Worm (Caenorhabditis elegans) whole organism, L3 larva: ENCODE data around the gene cyp-34A7.

Experiments used
- ceh-16 ChIP-seq: sonication (generic microtip); optimal IDR thresholded peaks from 2 replicates; lab custom pipeline; 2017; ENCODE audit warnings: missing biosample characterization, missing genetic modification characterization
- daf-12 ChIP-seq: fragments of 150-350 bp; optimal IDR thresholded peaks from 2 replicates; lab custom pipeline; 2014; ENCODE audit warnings: missing biosample characterization, missing genetic modification reagents, missing genetic modification characterization
- elt-1 ChIP-seq: fragments of 150-350 bp; optimal IDR thresholded peaks from 2 replicates; lab custom pipeline; 2014; ENCODE audit warnings: missing biosample characterization, missing genetic modification characterization
- elt-2 ChIP-seq: sonication (generic microtip); optimal IDR thresholded peaks from 2 replicates; lab custom pipeline; 2016; ENCODE audit warnings: missing genetic modification reagents, mild to moderate bottlenecking, missing genetic modification characterization, missing compliant biosample characterization
- fkh-10 ChIP-seq: sonication (generic microtip); optimal IDR thresholded peaks from 2 replicates; lab custom pipeline; 2017; ENCODE audit warnings: missing biosample characterization, missing genetic modification reagents, missing genetic modification characterization
- nhr-11 ChIP-seq: fragments of 150-350 bp; optimal IDR thresholded peaks from 2 replicates; lab custom pipeline; 2014; ENCODE audit warnings: missing biosample characterization, missing genetic modification characterization
- pqm-1 ChIP-seq: fragments of 150-350 bp; optimal IDR thresholded peaks from 2 replicates; lab custom pipeline; 2017; ENCODE audit warnings: missing biosample characterization, missing genetic modification characterization, inconsistent platforms
- snpc-4 ChIP-seq: fragments of 150-350 bp; optimal IDR thresholded peaks from 2 replicates; lab custom pipeline; 2014; ENCODE audit warnings: missing biosample characterization, missing genetic modification characterization
- tbx-2 ChIP-seq: sonication (generic microtip); optimal IDR thresholded peaks from 2 replicates; lab custom pipeline; 2016; ENCODE audit warnings: mild to moderate bottlenecking, missing genetic modification characterization, missing compliant biosample characterization
- unc-39 ChIP-seq: sonication (generic microtip); optimal IDR thresholded peaks from 4 replicates; lab custom pipeline; 2017; ENCODE audit warnings: missing biosample characterization, missing genetic modification characterization
- zag-1 ChIP-seq: fragments of 150-350 bp; optimal IDR thresholded peaks from 2 replicates; lab custom pipeline; 2014; ENCODE audit warnings: missing biosample characterization, missing genetic modification characterization
- ztf-11 ChIP-seq: fragments of 150-350 bp; optimal IDR thresholded peaks from 2 replicates; lab custom pipeline; 2014; ENCODE audit warnings: missing biosample characterization, missing genetic modification characterization

DNA sequence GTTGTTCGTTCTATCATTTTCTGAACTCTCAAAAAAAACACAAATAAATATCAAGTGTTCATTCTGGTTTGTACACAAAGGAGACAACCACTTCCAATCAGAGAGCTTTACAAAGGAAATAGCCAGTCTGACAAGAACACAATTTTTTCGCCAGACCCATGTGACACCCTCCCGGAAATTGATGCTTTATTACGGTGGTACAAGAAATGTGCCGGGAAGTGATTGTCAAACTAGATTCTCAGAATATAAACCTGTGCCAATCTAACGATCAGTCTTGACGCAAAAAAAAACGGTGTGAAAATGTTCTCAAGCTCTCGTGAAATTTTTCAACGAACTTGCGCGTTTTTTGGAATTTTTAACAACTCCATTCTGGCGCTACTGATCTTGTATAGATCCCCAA, 9.9 kb downstream of the cyp-34A7 start, which contains the start of gene str-247:
- TF ChIP-seq nhr-11 (tag; lab: Kevin White, UChicago) (no peak), zag-1 (tag; lab: Kevin White, UChicago) (no peak), fkh-10 (GFP tag; lab: Kevin White, UChicago) (no peak), ceh-16 (tag; lab: Kevin White, UChicago) (no peak), snpc-4 (tag; lab: Kevin White, UChicago) (no peak), tbx-2 (no peak), unc-39 (tag; lab: Kevin White, UChicago) (no peak), pqm-1 (tag; lab: Kevin White, UChicago) (no peak), daf-12 (tag; lab: Kevin White, UChicago) (no peak), elt-2 (tag; lab: Kevin White, UChicago) (no peak), ztf-11 (tag; lab: Kevin White, UChicago) (no peak), elt-1 (tag; lab: Kevin White, UChicago) (no peak)
